Fruit fly (Drosophila melanogaster): ENCODE results near the gene sog.
A peak's percentile ranks its signal among the peaks of the same experiment; 100 is the strongest.

The sog gene

dm6 chrX:15671026-15671563 is 37.9 kb upstream of the sog start, which contains the start of gene CG15646 (continued):
- 0 out of 2 replicates have a peak, but pooled peaks have one; percentile 26 for TF ChIP-seq HLH3B (GFP tag; IDR thresholded peaks at IDR 0.05)
- no peak for TF ChIP-seq CG17568 (GFP tag; optimal IDR thresholded peaks at IDR 0.05)
- TF ChIP-seq CG12391 (tag; optimal IDR thresholded peaks at IDR 0.05): peak; percentile 87
- TF ChIP-seq stc (GFP tag; IDR thresholded peaks at IDR 0.05): no peak
- peak in 1 of 2 experiments; percentile 57 for TF ChIP-seq tll (GFP tag; optimal IDR thresholded peaks at IDR 0.05)
- peak; percentile 47; the same call in 1 of the 2 replicates for TF ChIP-seq peb (GFP tag; IDR thresholded peaks at IDR 0.05)
- no peak for TF ChIP-seq E2f2 (GFP tag; IDR thresholded peaks at IDR 0.05)
- TF ChIP-seq CG3407 (GFP tag; optimal IDR thresholded peaks at IDR 0.05): peak; percentile 60
- TF ChIP-seq stwl (tag; optimal IDR thresholded peaks at IDR 0.05): peak; percentile 31
- 0 out of 2 replicates have a peak, but pooled peaks have one; percentile 25 for TF ChIP-seq CG32532 (GFP tag; IDR thresholded peaks at IDR 0.05)
- no peak for TF ChIP-seq CG9932 (GFP tag; IDR thresholded peaks at IDR 0.05)
- TF ChIP-seq salm (tag; optimal IDR thresholded peaks at IDR 0.05): peak; percentile 49
- TF ChIP-seq aop (GFP tag; IDR thresholded peaks at IDR 0.05): no peak
- peak; percentile 88 for TF ChIP-seq CG8924 (tag; optimal IDR thresholded peaks at IDR 0.05)
- TF ChIP-seq CG6813 (GFP tag; optimal IDR thresholded peaks at IDR 0.05): peak; percentile 40
- TF ChIP-seq Opbp (GFP tag; IDR thresholded peaks at IDR 0.05; ENCODE audit: partially characterized antibody): peak; percentile 67; the same call in 2 of the 3 replicates
- TF ChIP-seq Sox100B (GFP tag; optimal IDR thresholded peaks at IDR 0.05): peak; percentile 74
- TF ChIP-seq Xrp1 (GFP tag; IDR thresholded peaks at IDR 0.05): peak; percentile 91
- no peak for TF ChIP-seq vnd (GFP tag; IDR thresholded peaks at IDR 0.05; ENCODE audit: partially characterized antibody)
- TF ChIP-seq Ada2b (GFP tag; IDR thresholded peaks at IDR 0.05): no peak
- no peak for TF ChIP-seq Poxn (GFP tag; IDR thresholded peaks at IDR 0.05)
- TF ChIP-seq phol (tag; optimal IDR thresholded peaks at IDR 0.05): peak; percentile 87
- peak; percentile 59 for TF ChIP-seq CG8359 (GFP tag; optimal IDR thresholded peaks at IDR 0.05; ENCODE audit: borderline replicate concordance)
- TF ChIP-seq bsh (GFP tag; optimal IDR thresholded peaks at IDR 0.05): peak in 1 of 2 experiments; percentile 84
- TF ChIP-seq lilli (GFP tag; optimal IDR thresholded peaks at IDR 0.05): peak; percentile 29
- peak; percentile 33 for TF ChIP-seq HHEX (GFP tag; optimal IDR thresholded peaks at IDR 0.05)
- no peak for TF ChIP-seq CG3281 (GFP tag; optimal IDR thresholded peaks at IDR 0.05)
- no peak for TF ChIP-seq HmgD (GFP tag; optimal IDR thresholded peaks at IDR 0.05)
- peak; percentile 62; the same call in 1 of the 3 replicates for TF ChIP-seq CG11695 (GFP tag; IDR thresholded peaks at IDR 0.05)
- no peak for TF ChIP-seq CG17912 (GFP tag; optimal IDR thresholded peaks at IDR 0.05)
- TF ChIP-seq CG18262 (tag; optimal IDR thresholded peaks at IDR 0.05): peak; percentile 95
- peak; percentile 25 for TF ChIP-seq CG30431 (GFP tag; optimal IDR thresholded peaks at IDR 0.05)
- TF ChIP-seq pita (GFP tag; optimal IDR thresholded peaks at IDR 0.05): no peak
- TF ChIP-seq CG12299 (tag; optimal IDR thresholded peaks at IDR 0.05): peak; percentile 63
- TF ChIP-seq pfk (GFP tag; optimal IDR thresholded peaks at IDR 0.05): no peak
- no peak for TF ChIP-seq CG3163 (GFP tag; optimal IDR thresholded peaks at IDR 0.05)
- peak; percentile 70 for TF ChIP-seq Chrac-16 (GFP tag; optimal IDR thresholded peaks at IDR 0.05)
- peak; percentile 68 for TF ChIP-seq CG4820 (GFP tag; optimal IDR thresholded peaks at IDR 0.05)
- TF ChIP-seq Atf3 (GFP tag; optimal IDR thresholded peaks at IDR 0.05): no peak
- TF ChIP-seq lmd (GFP tag; IDR thresholded peaks at IDR 0.05): peak; percentile 69; the same call in 1 of the 2 replicates
- no peak for TF ChIP-seq jumu (GFP tag; optimal IDR thresholded peaks at IDR 0.05)
- peak; percentile 15 for TF ChIP-seq trh (GFP tag; optimal IDR thresholded peaks at IDR 0.05)
- TF ChIP-seq sima (GFP tag; optimal IDR thresholded peaks at IDR 0.05): no peak
- no peak for TF ChIP-seq CG8089 (GFP tag; optimal IDR thresholded peaks at IDR 0.05)
- TF ChIP-seq HLHmδ (GFP tag; optimal IDR thresholded peaks at IDR 0.05): no peak
- TF ChIP-seq gem (tag; optimal IDR thresholded peaks at IDR 0.05): peak; percentile 90
- TF ChIP-seq CG18476 (GFP tag; optimal IDR thresholded peaks at IDR 0.05): peak; percentile 98
- peak; percentile 54; the same call in 2 of the 3 replicates for TF ChIP-seq tgo (GFP tag; IDR thresholded peaks at IDR 0.05)
- TF ChIP-seq zen (tag; optimal IDR thresholded peaks at IDR 0.05): peak; percentile 91
